Fruit fly (Drosophila melanogaster) whole organism, embryonic: Measurements from ENCODE around the gene CG33703.

ENCODE experiments used
- BtbVII ChIP-seq: fragments of 200-800 bp; sonication (Bioruptor generic); optimal IDR thresholded peaks from 3 replicates; lab custom pipeline; 2017; ENCODE audit warnings: missing biosample characterization, mild to moderate bottlenecking, missing genetic modification characterization
- C15 ChIP-seq: fragments of 200-800 bp; sonication (Bioruptor generic); IDR thresholded peaks from 3 replicates; pipeline ENCODE4 v1.3.6; 2022; ENCODE audit warnings: missing biosample characterization, missing genetic modification characterization
- CG10147 ChIP-seq: fragments of 200-800 bp; sonication (Bioruptor generic); optimal IDR thresholded peaks from 2 replicates; lab custom pipeline; 2019; ENCODE audit warnings: missing biosample characterization, mild to moderate bottlenecking, missing genetic modification characterization, moderate library complexity
- CG10321 ChIP-seq: fragments of 200-800 bp; sonication (Bioruptor generic); IDR thresholded peaks from 2 replicates; pipeline ENCODE4 v1.3.6; 2022; ENCODE audit warnings: missing biosample characterization, missing genetic modification characterization
- CG10462 ChIP-seq: fragments of 200-800 bp; sonication (Bioruptor generic); optimal IDR thresholded peaks from 2 replicates; lab custom pipeline; 2016; ENCODE audit warnings: missing biosample characterization, missing genetic modification characterization
- CG10654 ChIP-seq: fragments of 200-800 bp; sonication (Bioruptor generic); optimal IDR thresholded peaks from 2 replicates; lab custom pipeline; 2016; ENCODE audit warnings: missing biosample characterization, missing genetic modification characterization
- CG11398 ChIP-seq: fragments of 200-800 bp; sonication (Bioruptor generic); optimal IDR thresholded peaks from 2 replicates; lab custom pipeline; 2016; ENCODE audit warnings: missing biosample characterization, missing genetic modification characterization
- CG11504 ChIP-seq: fragments of 200-800 bp; sonication (Bioruptor generic); optimal IDR thresholded peaks from 3 replicates; lab custom pipeline; 2019; ENCODE audit warnings: missing biosample characterization, mild to moderate bottlenecking, missing genetic modification characterization, moderate library complexity
- CG11560 ChIP-seq: fragments of 200-800 bp; sonication (Bioruptor generic); IDR thresholded peaks from 3 replicates; pipeline ENCODE4 v1.3.6; 2022; ENCODE audit warnings: missing biosample characterization, missing genetic modification characterization
- CG12391 ChIP-seq: fragments of 200-800 bp; sonication (Bioruptor generic); optimal IDR thresholded peaks from 3 replicates; lab custom pipeline; 2018; ENCODE audit warnings: missing biosample characterization, mild to moderate bottlenecking, missing genetic modification characterization, moderate library complexity
- CG12659 ChIP-seq: fragments of 200-800 bp; sonication (Bioruptor generic); optimal IDR thresholded peaks from 3 replicates; lab custom pipeline; 2017; ENCODE audit warnings: mild to moderate bottlenecking, missing biosample characterization, missing genetic modification reagents, missing genetic modification characterization
- CG12769 ChIP-seq: fragments of 200-800 bp; sonication (Bioruptor generic); optimal IDR thresholded peaks from 2 replicates; lab custom pipeline; 2019; ENCODE audit warnings: missing biosample characterization, mild to moderate bottlenecking, missing genetic modification characterization, moderate library complexity
- CG13775 ChIP-seq: fragments of 200-800 bp; sonication (Bioruptor generic); optimal IDR thresholded peaks from 3 replicates; lab custom pipeline; 2017; ENCODE audit warnings: missing biosample characterization, mild to moderate bottlenecking, missing genetic modification characterization
- CG1647 ChIP-seq: fragments of 200-800 bp; sonication (Bioruptor generic); optimal IDR thresholded peaks from 3 replicates; lab custom pipeline; 2016; ENCODE audit warnings: missing biosample characterization, missing genetic modification characterization
- CG17612 ChIP-seq: fragments of 200-800 bp; sonication (Bioruptor generic); IDR thresholded peaks from 2 replicates; pipeline ENCODE4 v1.3.6; 2022; ENCODE audit warnings: missing biosample characterization, missing genetic modification characterization
- CG18764 ChIP-seq: fragments of 200-800 bp; sonication (Bioruptor generic); optimal IDR thresholded peaks from 3 replicates; lab custom pipeline; 2016; ENCODE audit warnings: missing biosample characterization, missing genetic modification characterization
- CG2202 ChIP-seq: fragments of 200-800 bp; sonication (Bioruptor generic); optimal IDR thresholded peaks from 2 replicates; lab custom pipeline; 2018; ENCODE audit warnings: missing biosample characterization, mild to moderate bottlenecking, missing genetic modification characterization
- CG31224 ChIP-seq: fragments of 200-800 bp; sonication (Bioruptor generic); IDR thresholded peaks from 2 replicates; pipeline ENCODE4 v1.3.6; 2022; ENCODE audit warnings: missing biosample characterization, missing genetic modification characterization
- CG31365 ChIP-seq: fragments of 200-800 bp; sonication (Bioruptor generic); optimal IDR thresholded peaks from 2 replicates; lab custom pipeline; 2018; ENCODE audit warnings: missing biosample characterization, mild to moderate bottlenecking, missing genetic modification characterization
- CG31388 ChIP-seq: fragments of 200-800 bp; sonication (Bioruptor generic); optimal IDR thresholded peaks from 2 replicates; lab custom pipeline; 2016; ENCODE audit warnings: missing biosample characterization, missing genetic modification characterization
- CG3163 ChIP-seq: fragments of 200-800 bp; sonication (Bioruptor generic); optimal IDR thresholded peaks from 3 replicates; lab custom pipeline; 2016; ENCODE audit warnings: missing biosample characterization, missing genetic modification characterization
- CG6689 ChIP-seq: fragments of 200-800 bp; sonication (Bioruptor generic); IDR thresholded peaks from 2 replicates; pipeline ENCODE4 v1.3.6; 2022; ENCODE audit warnings: missing biosample characterization, missing genetic modification characterization
- CG7372 ChIP-seq: fragments of 200-800 bp; sonication (Bioruptor generic); IDR thresholded peaks from 2 replicates; pipeline ENCODE4 v1.3.6; 2022; ENCODE audit warnings: missing biosample characterization, missing genetic modification characterization
- CoRest ChIP-seq: fragments of 200-800 bp; sonication (Bioruptor generic); optimal IDR thresholded peaks from 3 replicates; lab custom pipeline; 2018; ENCODE audit warnings: missing biosample characterization, mild to moderate bottlenecking, missing genetic modification characterization, moderate library complexity
- Dip3 ChIP-seq: fragments of 200-800 bp; sonication (Bioruptor generic); optimal IDR thresholded peaks from 3 replicates; lab custom pipeline; 2016; ENCODE audit warnings: missing biosample characterization, missing genetic modification characterization
- Doc2 ChIP-seq: fragments of 200-800 bp; sonication (Bioruptor generic); IDR thresholded peaks from 2 replicates; pipeline ENCODE4 v1.3.6; 2022; ENCODE audit warnings: missing biosample characterization, missing genetic modification characterization
- Dp ChIP-seq: fragments of 200-800 bp; sonication (Bioruptor generic); optimal IDR thresholded peaks from 2 replicates; lab custom pipeline; 2018; ENCODE audit warnings: missing biosample characterization, mild to moderate bottlenecking, missing genetic modification characterization, moderate library complexity
- HHEX ChIP-seq: fragments of 200-800 bp; sonication (Bioruptor generic); optimal IDR thresholded peaks from 3 replicates; lab custom pipeline; 2017; ENCODE audit warnings: missing biosample characterization, mild to moderate bottlenecking, missing genetic modification characterization, missing genetic modification reagents
- HLH3B ChIP-seq: fragments of 200-800 bp; sonication (Bioruptor generic); IDR thresholded peaks from 2 replicates; pipeline ENCODE4 v1.3.6; 2022; ENCODE audit warnings: missing biosample characterization, missing genetic modification characterization
- NK7.1 ChIP-seq: fragments of 200-800 bp; sonication (Bioruptor generic); optimal IDR thresholded peaks from 3 replicates; lab custom pipeline; 2016; ENCODE audit warnings: missing biosample characterization, missing genetic modification characterization
- Oli ChIP-seq: fragments of 200-800 bp; sonication (Bioruptor generic); optimal IDR thresholded peaks from 2 replicates; lab custom pipeline; 2018; ENCODE audit warnings: missing biosample characterization, mild to moderate bottlenecking, missing genetic modification characterization, moderate library complexity
- Rfx ChIP-seq: fragments of 200-800 bp; sonication (Bioruptor generic); IDR thresholded peaks from 2 replicates; pipeline ENCODE4 v1.3.6; 2022; ENCODE audit warnings: missing biosample characterization, missing genetic modification characterization
- Scr ChIP-seq: fragments of 200-800 bp; sonication (Bioruptor generic); IDR thresholded peaks from 2 replicates; pipeline ENCODE4 v1.3.6; 2022; ENCODE audit warnings: missing biosample characterization, missing genetic modification characterization; ENCODE audit not compliant: partially characterized antibody
- YL-1 ChIP-seq: fragments of 200-800 bp; sonication (Bioruptor generic); optimal IDR thresholded peaks from 3 replicates; lab custom pipeline; 2017; ENCODE audit warnings: missing biosample characterization, mild to moderate bottlenecking, missing genetic modification characterization
- az2 ChIP-seq: fragments of 200-800 bp; sonication (Bioruptor generic); optimal IDR thresholded peaks from 3 replicates; lab custom pipeline; 2016; ENCODE audit warnings: missing biosample characterization, missing genetic modification characterization
- bowl ChIP-seq: fragments of 200-800 bp; sonication (Bioruptor generic); IDR thresholded peaks from 2 replicates; pipeline ENCODE4 v1.3.6; 2022; ENCODE audit warnings: missing biosample characterization, missing genetic modification characterization
- caup ChIP-seq: fragments of 200-800 bp; sonication (Bioruptor generic); optimal IDR thresholded peaks from 3 replicates; lab custom pipeline; 2017; ENCODE audit warnings: missing biosample characterization, mild to moderate bottlenecking, missing genetic modification characterization, moderate library complexity; ENCODE audit not compliant: severe bottlenecking
- cg ChIP-seq: fragments of 200-800 bp; sonication (Bioruptor generic); optimal IDR thresholded peaks from 3 replicates; lab custom pipeline; 2019; ENCODE audit warnings: missing biosample characterization, mild to moderate bottlenecking, missing genetic modification characterization, moderate library complexity
- ci ChIP-seq: fragments of 200-800 bp; sonication (Bioruptor generic); IDR thresholded peaks from 3 replicates; pipeline ENCODE4 v1.3.6; 2022; ENCODE audit warnings: missing biosample characterization, missing genetic modification characterization
- crp ChIP-seq, 2 experiments: fragments of 200-800 bp; sonication (Bioruptor generic); optimal IDR thresholded peaks; 2 replicates in 1 of 2; 3 replicates in 1 of 2; lab custom pipeline; 2017; ENCODE audit warnings: missing biosample characterization in 2 of 2, missing genetic modification characterization in 2 of 2, mild to moderate bottlenecking in 1 of 2, moderate library complexity in 1 of 2
- eyg ChIP-seq: fragments of 200-800 bp; sonication (Bioruptor generic); optimal IDR thresholded peaks from 3 replicates; lab custom pipeline; 2016; ENCODE audit warnings: missing biosample characterization, missing genetic modification characterization
- gsb ChIP-seq: fragments of 200-800 bp; sonication (Bioruptor generic); IDR thresholded peaks from 2 replicates; pipeline ENCODE4 v1.3.6; 2022; ENCODE audit warnings: missing biosample characterization, missing genetic modification characterization
- insv ChIP-seq, 2 experiments: fragments of 200-800 bp; sonication (Bioruptor generic); optimal IDR thresholded peaks; 3 replicates each; lab custom pipeline; 2016 to 2018; ENCODE audit warnings: missing biosample characterization in 2 of 2, missing genetic modification characterization in 2 of 2
- kah ChIP-seq: fragments of 200-800 bp; sonication (Bioruptor generic); optimal IDR thresholded peaks from 2 replicates; lab custom pipeline; 2018; ENCODE audit warnings: missing biosample characterization, mild to moderate bottlenecking, missing genetic modification characterization
- lbe ChIP-seq: fragments of 200-800 bp; sonication (Bioruptor generic); optimal IDR thresholded peaks from 2 replicates; lab custom pipeline; 2016; ENCODE audit warnings: missing biosample characterization, mild to moderate bottlenecking, missing genetic modification characterization
- mld ChIP-seq: fragments of 200-800 bp; sonication (Bioruptor generic); IDR thresholded peaks from 3 replicates; pipeline ENCODE4 v1.3.6; 2022; ENCODE audit warnings: missing biosample characterization, missing genetic modification characterization; ENCODE audit not compliant: partially characterized antibody
- psq ChIP-seq: fragments of 200-800 bp; sonication (Bioruptor generic); optimal IDR thresholded peaks from 2 replicates; lab custom pipeline; 2017; ENCODE audit warnings: missing biosample characterization, missing genetic modification characterization
- pzg ChIP-seq: fragments of 200-800 bp; sonication (Bioruptor generic); optimal IDR thresholded peaks from 3 replicates; lab custom pipeline; 2018; ENCODE audit warnings: missing biosample characterization, mild to moderate bottlenecking, missing genetic modification characterization, moderate library complexity
- tap ChIP-seq: fragments of 200-800 bp; optimal IDR thresholded peaks from 3 replicates; lab custom pipeline; 2019; ENCODE audit warnings: missing biosample characterization, mild to moderate bottlenecking, missing genetic modification characterization, moderate library complexity
- wdn ChIP-seq: fragments of 200-800 bp; sonication (Bioruptor generic); IDR thresholded peaks from 2 replicates; pipeline ENCODE4 v1.3.6; 2022; ENCODE audit warnings: missing biosample characterization, missing genetic modification characterization
- zfh2 ChIP-seq: fragments of 200-800 bp; sonication (Bioruptor generic); optimal IDR thresholded peaks from 2 replicates; lab custom pipeline; 2016; ENCODE audit warnings: missing biosample characterization, missing genetic modification characterization

Gene CG33703

DNA sequence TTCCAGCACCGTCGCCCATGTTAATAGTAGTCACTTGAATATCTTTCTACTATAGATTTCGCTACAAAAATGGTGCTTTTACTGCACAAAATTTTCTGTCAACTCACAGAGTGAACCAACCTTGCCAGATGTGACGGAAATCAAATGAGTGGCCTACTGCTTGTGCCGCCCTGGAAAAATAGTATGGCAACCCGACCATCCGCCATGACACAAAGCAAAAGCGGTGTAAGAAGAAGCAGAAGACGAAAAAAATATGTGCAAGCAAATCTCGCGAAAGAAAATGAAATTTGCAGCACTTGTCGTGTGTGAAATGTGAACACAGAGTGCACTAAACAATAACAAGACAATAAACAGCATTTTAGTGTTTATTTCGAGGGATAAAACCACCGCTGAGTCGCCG lies 35.6 kb downstream of the CG33703 start, which contains the start of the genes Uch-L5 and Jarid2 (continued):
- TF ChIP-seq CG31388, result no peak
- TF ChIP-seq Dip3 (GFP tag; lab: Kevin White, UChicago), result peak; percentile 29
- TF ChIP-seq NK7.1 (GFP tag; lab: Kevin White, UChicago), result no peak
- peak; percentile 72 for TF ChIP-seq zfh2 (GFP tag; lab: Kevin White, UChicago)
- peak in 1 of 2 experiments; percentile 37 for TF ChIP-seq insv (GFP tag; optimal IDR thresholded peaks at IDR 0.05; lab: Kevin White, UChicago)
- no peak for TF ChIP-seq HLH3B (GFP tag; lab: Robert Waterston, UW)
- TF ChIP-seq YL-1, result peak; percentile 98
- TF ChIP-seq CG10321, result no peak
- no peak for TF ChIP-seq CG17612 (GFP tag; lab: Robert Waterston, UW)
- no peak for TF ChIP-seq CG12769 (tag; lab: Kevin White, UChicago)
- TF ChIP-seq Oli (tag; lab: Kevin White, UChicago), result no peak
- TF ChIP-seq CG2202, result no peak
- no peak for TF ChIP-seq CG10462 (GFP tag; lab: Kevin White, UChicago)
- TF ChIP-seq ci, result peak; percentile 79; the same call in 2 of the 3 replicates
- TF ChIP-seq CG18764, result peak; percentile 23
- TF ChIP-seq az2 (GFP tag; lab: Kevin White, UChicago), result peak; percentile 28
- TF ChIP-seq pzg (GFP tag; lab: Kevin White, UChicago), result peak; percentile 95
- no peak for TF ChIP-seq gsb (GFP tag; lab: Robert Waterston, UW)
- TF ChIP-seq CG6689 (GFP tag; lab: Robert Waterston, UW), result no peak
- TF ChIP-seq lbe (GFP tag; lab: Kevin White, UChicago), result no peak
- peak; percentile 54 for TF ChIP-seq CG12391 (tag; lab: Kevin White, UChicago)
- no peak for TF ChIP-seq CG7372 (GFP tag; lab: Robert Waterston, UW)
- TF ChIP-seq C15 (GFP tag; lab: Robert Waterston, UW), result no peak
- peak; percentile 11 for TF ChIP-seq CG31365
- TF ChIP-seq crp (GFP tag; optimal IDR thresholded peaks at IDR 0.05; lab: Kevin White, UChicago), result peak in 1 of 2 experiments; percentile 27
- TF ChIP-seq wdn, result peak; percentile 47; the same call in 1 of the 2 replicates
- TF ChIP-seq caup (GFP tag; lab: Kevin White, UChicago), result peak; percentile 37
- peak; percentile 7 for TF ChIP-seq cg (GFP tag; lab: Kevin White, UChicago)
- TF ChIP-seq kah, result no peak
- peak; percentile 5 for TF ChIP-seq eyg (GFP tag; lab: Kevin White, UChicago)
- peak; percentile 36 for TF ChIP-seq HHEX (GFP tag; lab: Kevin White, UChicago)
- peak; percentile 46 for TF ChIP-seq CG1647
- no peak for TF ChIP-seq BtbVII (GFP tag; lab: Kevin White, UChicago)
- peak; percentile 78 for TF ChIP-seq Rfx (GFP tag; lab: Robert Waterston, UW)
- TF ChIP-seq CG11398 (GFP tag; lab: Kevin White, UChicago), result peak; percentile 63
- no peak for TF ChIP-seq bowl
- TF ChIP-seq CG10147 (GFP tag; lab: Kevin White, UChicago), result no peak
- no peak for TF ChIP-seq CG11560 (tag; lab: Robert Waterston, UW)
- peak; percentile 40 for TF ChIP-seq CG3163 (GFP tag; lab: Kevin White, UChicago)
- TF ChIP-seq CoRest, result peak; percentile 28
- no peak for TF ChIP-seq Scr (GFP tag; lab: Robert Waterston, UW)
- no peak; the same call in 2 of the 3 replicates for TF ChIP-seq mld (GFP tag; lab: Robert Waterston, UW)
- TF ChIP-seq Doc2 (GFP tag; lab: Robert Waterston, UW), result no peak
- no peak for TF ChIP-seq CG31224 (GFP tag; lab: Robert Waterston, UW)
- peak; percentile 53 for TF ChIP-seq psq (GFP tag; lab: Kevin White, UChicago)
- TF ChIP-seq CG13775 (GFP tag; lab: Kevin White, UChicago), result no peak
- TF ChIP-seq CG10654, result peak; percentile 57
- no peak for TF ChIP-seq CG11504 (tag; lab: Kevin White, UChicago)
- TF ChIP-seq Dp (GFP tag; lab: Kevin White, UChicago), result peak; percentile 62
- peak; percentile 91 for TF ChIP-seq CG12659 (GFP tag; lab: Kevin White, UChicago)
- no peak for TF ChIP-seq tap
